Fruit fly (Drosophila melanogaster) whole organism, embryonic: ENCODE measurements around the gene SrpRbeta.
A peak's percentile ranks its signal among the peaks of the same experiment; 100 is the strongest.

Experiments
- Aef1 ChIP-seq: fragments of 200-800 bp; sonication (Bioruptor generic); IDR thresholded peaks from 3 replicates; pipeline ENCODE4 v1.3.6; 2022; ENCODE audit warnings: missing biosample characterization, missing genetic modification characterization
- Atf-2 ChIP-seq: fragments of 200-800 bp; sonication (Bioruptor generic); optimal IDR thresholded peaks from 2 replicates; lab custom pipeline; 2016; ENCODE audit warnings: missing biosample characterization, missing genetic modification characterization
- Atf6 ChIP-seq: fragments of 200-800 bp; sonication (Bioruptor generic); IDR thresholded peaks from 2 replicates; pipeline ENCODE4 v1.3.6; 2022; ENCODE audit warnings: missing biosample characterization, missing genetic modification characterization
- Bdp1 ChIP-seq: fragments of 200-800 bp; sonication (Bioruptor generic); optimal IDR thresholded peaks from 3 replicates; lab custom pipeline; 2016; ENCODE audit warnings: missing biosample characterization, missing genetic modification characterization
- CG1024 ChIP-seq: fragments of 200-800 bp; sonication (Bioruptor generic); IDR thresholded peaks from 2 replicates; pipeline ENCODE4 v1.3.6; 2022; ENCODE audit warnings: missing biosample characterization, missing genetic modification characterization
- CG10431 ChIP-seq: fragments of 200-800 bp; sonication (Bioruptor generic); optimal IDR thresholded peaks from 3 replicates; lab custom pipeline; 2018; ENCODE audit warnings: missing biosample characterization, mild to moderate bottlenecking, missing genetic modification characterization
- CG11085 ChIP-seq: fragments of 200-800 bp; sonication (Bioruptor generic); IDR thresholded peaks from 2 replicates; pipeline ENCODE4 v1.3.6; 2022; ENCODE audit warnings: missing biosample characterization, missing genetic modification characterization
- CG12219 ChIP-seq: fragments of 200-800 bp; sonication (Bioruptor generic); optimal IDR thresholded peaks from 3 replicates; lab custom pipeline; 2018; ENCODE audit warnings: missing biosample characterization, mild to moderate bottlenecking, missing genetic modification characterization
- CG14441 ChIP-seq: fragments of 200-800 bp; sonication (Bioruptor generic); IDR thresholded peaks from 2 replicates; pipeline ENCODE4 v1.3.6; 2022; ENCODE audit warnings: missing biosample characterization, missing genetic modification characterization
- CG1603 ChIP-seq: fragments of 200-800 bp; sonication (Bioruptor generic); optimal IDR thresholded peaks from 2 replicates; lab custom pipeline; 2019; ENCODE audit warnings: missing biosample characterization, mild to moderate bottlenecking, missing genetic modification characterization, moderate library complexity
- CG17385 ChIP-seq: fragments of 200-800 bp; sonication (Bioruptor generic); optimal IDR thresholded peaks from 3 replicates; lab custom pipeline; 2018; ENCODE audit warnings: missing biosample characterization, mild to moderate bottlenecking, missing genetic modification characterization
- CG1792 ChIP-seq: fragments of 200-800 bp; sonication (Bioruptor generic); optimal IDR thresholded peaks from 2 replicates; lab custom pipeline; 2016; ENCODE audit warnings: missing biosample characterization, missing genetic modification characterization
- CG1832 ChIP-seq: fragments of 200-800 bp; sonication (Bioruptor generic); optimal IDR thresholded peaks from 2 replicates; lab custom pipeline; 2017; ENCODE audit warnings: missing biosample characterization, mild to moderate bottlenecking, missing genetic modification characterization, inconsistent platforms
- CG18619 ChIP-seq: fragments of 200-800 bp; sonication (Bioruptor generic); optimal IDR thresholded peaks from 3 replicates; lab custom pipeline; 2017; ENCODE audit warnings: missing biosample characterization, mild to moderate bottlenecking, missing genetic modification characterization
- CG2889 ChIP-seq: fragments of 200-800 bp; sonication (Bioruptor generic); IDR thresholded peaks from 3 replicates; pipeline ENCODE4 v1.3.6; 2022; ENCODE audit warnings: missing biosample characterization, missing genetic modification characterization
- CG31388 ChIP-seq: fragments of 200-800 bp; sonication (Bioruptor generic); optimal IDR thresholded peaks from 2 replicates; lab custom pipeline; 2016; ENCODE audit warnings: missing biosample characterization, missing genetic modification characterization
- CG34224 ChIP-seq: fragments of 200-800 bp; sonication (Bioruptor generic); IDR thresholded peaks from 3 replicates; pipeline ENCODE4 v1.3.6; 2022; ENCODE audit warnings: missing biosample characterization, missing genetic modification characterization; ENCODE audit not compliant: partially characterized antibody
- CG4404 ChIP-seq: fragments of 200-800 bp; sonication (Bioruptor generic); IDR thresholded peaks from 2 replicates; pipeline ENCODE4 v1.3.6; 2022; ENCODE audit warnings: missing biosample characterization, missing genetic modification characterization
- CG4854 ChIP-seq: fragments of 200-800 bp; sonication (Bioruptor generic); optimal IDR thresholded peaks from 2 replicates; lab custom pipeline; 2016; ENCODE audit warnings: missing biosample characterization, missing genetic modification characterization, inconsistent platforms
- CG6272 ChIP-seq: fragments of 200-800 bp; sonication (Bioruptor generic); IDR thresholded peaks from 2 replicates; pipeline ENCODE4 v1.3.6; 2022; ENCODE audit warnings: missing biosample characterization, missing genetic modification characterization
- CG8765 ChIP-seq: fragments of 200-800 bp; sonication (Bioruptor generic); IDR thresholded peaks from 2 replicates; pipeline ENCODE4 v1.3.6; 2022; ENCODE audit warnings: missing biosample characterization, missing genetic modification characterization
- CG9727 ChIP-seq: fragments of 200-800 bp; sonication (Bioruptor generic); optimal IDR thresholded peaks from 3 replicates; lab custom pipeline; 2017; ENCODE audit warnings: missing biosample characterization, mild to moderate bottlenecking, missing genetic modification characterization
- CTCF ChIP-seq: fragments of 200-800 bp; sonication (Bioruptor generic); optimal IDR thresholded peaks from 2 replicates; lab custom pipeline; 2017; ENCODE audit warnings: missing biosample characterization, mild to moderate bottlenecking, missing genetic modification characterization, moderate library complexity
- Fer3 ChIP-seq: fragments of 200-800 bp; sonication (Bioruptor generic); optimal IDR thresholded peaks from 2 replicates; lab custom pipeline; 2018; ENCODE audit warnings: missing biosample characterization, mild to moderate bottlenecking, missing genetic modification characterization, moderate library complexity
- H15 ChIP-seq: fragments of 200-800 bp; sonication (Bioruptor generic); IDR thresholded peaks from 3 replicates; pipeline ENCODE4 v1.3.6; 2022; ENCODE audit warnings: missing biosample characterization, missing genetic modification characterization
- Hmx ChIP-seq: fragments of 200-800 bp; sonication (Bioruptor generic); optimal IDR thresholded peaks from 2 replicates; lab custom pipeline; 2016; ENCODE audit warnings: missing biosample characterization, missing genetic modification characterization
- Lhr ChIP-seq: fragments of 200-800 bp; sonication (Bioruptor generic); optimal IDR thresholded peaks from 3 replicates; lab custom pipeline; 2017; ENCODE audit warnings: mild to moderate bottlenecking, missing biosample characterization, missing genetic modification reagents, missing genetic modification characterization
- Nf-YA ChIP-seq: fragments of 200-800 bp; sonication (Bioruptor generic); IDR thresholded peaks from 2 replicates; pipeline ENCODE4 v1.3.6; 2022; ENCODE audit warnings: missing biosample characterization, missing genetic modification characterization
- Oli ChIP-seq: fragments of 200-800 bp; sonication (Bioruptor generic); optimal IDR thresholded peaks from 2 replicates; lab custom pipeline; 2018; ENCODE audit warnings: missing biosample characterization, mild to moderate bottlenecking, missing genetic modification characterization, moderate library complexity
- Ssrp ChIP-seq: fragments of 200-800 bp; sonication (Bioruptor generic); optimal IDR thresholded peaks from 2 replicates; lab custom pipeline; 2018; ENCODE audit warnings: missing biosample characterization, mild to moderate bottlenecking, missing genetic modification characterization, moderate library complexity
- Trl ChIP-seq, 3 experiments: fragments of >200 bp in 2 of 3; fragments of 200-800 bp in 1 of 3; sonication (Bioruptor generic) in 1 of 3; optimal IDR thresholded peaks; 2 replicates in 1 of 3; 3 replicates in 2 of 3; lab custom pipeline; 2016 to 2017; ENCODE audit warnings: missing biosample characterization in 1 of 3, missing genetic modification characterization in 1 of 3
- ara ChIP-seq: fragments of 200-800 bp; sonication (Bioruptor generic); IDR thresholded peaks from 2 replicates; pipeline ENCODE4 v1.3.6; 2022; ENCODE audit warnings: missing biosample characterization, missing genetic modification characterization
- bab2 ChIP-seq: fragments of 200-800 bp; sonication (Bioruptor generic); optimal IDR thresholded peaks from 2 replicates; lab custom pipeline; 2016; ENCODE audit warnings: missing biosample characterization, missing genetic modification characterization
- chif ChIP-seq, 2 experiments: fragments of 200-800 bp; sonication (Bioruptor generic); optimal IDR thresholded peaks; 3 replicates each; lab custom pipeline; 2016; ENCODE audit warnings: missing biosample characterization in 2 of 2, missing genetic modification characterization in 2 of 2
- corto ChIP-seq: fragments of 200-800 bp; sonication (Bioruptor generic); optimal IDR thresholded peaks from 2 replicates; lab custom pipeline; 2016; ENCODE audit warnings: missing biosample characterization, mild to moderate bottlenecking, missing genetic modification characterization, moderate library complexity
- crp ChIP-seq, 2 experiments: fragments of 200-800 bp; sonication (Bioruptor generic); optimal IDR thresholded peaks; 2 replicates in 1 of 2; 3 replicates in 1 of 2; lab custom pipeline; 2017; ENCODE audit warnings: missing biosample characterization in 2 of 2, missing genetic modification characterization in 2 of 2, mild to moderate bottlenecking in 1 of 2, moderate library complexity in 1 of 2
- cwo ChIP-seq: fragments of 200-800 bp; sonication (Bioruptor generic); optimal IDR thresholded peaks from 3 replicates; lab custom pipeline; 2017; ENCODE audit warnings: missing biosample characterization, missing genetic modification characterization, mild to moderate bottlenecking, moderate library complexity, missing genetic modification reagents
- disco-r ChIP-seq: fragments of 200-800 bp; sonication (Bioruptor generic); optimal IDR thresholded peaks from 2 replicates; lab custom pipeline; 2016; ENCODE audit warnings: missing biosample characterization, missing genetic modification characterization
- dm ChIP-seq: fragments of 200-800 bp; sonication (Bioruptor generic); optimal IDR thresholded peaks from 3 replicates; lab custom pipeline; 2016; ENCODE audit warnings: missing biosample characterization, missing genetic modification characterization
- fru ChIP-seq: fragments of >200 bp; optimal IDR thresholded peaks from 2 replicates; lab custom pipeline; 2017
- fu2 ChIP-seq: fragments of 200-800 bp; sonication (Bioruptor generic); optimal IDR thresholded peaks from 2 replicates; lab custom pipeline; 2016; ENCODE audit warnings: missing biosample characterization, missing genetic modification characterization
- gcm ChIP-seq: fragments of 200-800 bp; sonication (Bioruptor generic); optimal IDR thresholded peaks from 2 replicates; lab custom pipeline; 2019; ENCODE audit warnings: missing biosample characterization, mild to moderate bottlenecking, missing genetic modification characterization, moderate library complexity
- gcm2 ChIP-seq: fragments of 200-800 bp; sonication (Bioruptor generic); optimal IDR thresholded peaks from 2 replicates; lab custom pipeline; 2016; ENCODE audit warnings: missing biosample characterization, missing genetic modification characterization
- lab ChIP-seq: fragments of 200-800 bp; sonication (Bioruptor generic); optimal IDR thresholded peaks from 3 replicates; lab custom pipeline; 2017; ENCODE audit warnings: missing biosample characterization, missing genetic modification characterization, mild to moderate bottlenecking, moderate library complexity, missing genetic modification reagents
- nau ChIP-seq: fragments of 200-800 bp; sonication (Bioruptor generic); optimal IDR thresholded peaks from 3 replicates; lab custom pipeline; 2017; ENCODE audit warnings: missing biosample characterization, mild to moderate bottlenecking, missing genetic modification characterization, missing genetic modification reagents
- peb ChIP-seq: fragments of 200-800 bp; sonication (Bioruptor generic); IDR thresholded peaks from 2 replicates; pipeline ENCODE4 v1.3.6; 2022; ENCODE audit warnings: missing biosample characterization, missing genetic modification characterization
- pum ChIP-seq: fragments of 200-800 bp; sonication (Bioruptor generic); optimal IDR thresholded peaks from 2 replicates; lab custom pipeline; 2016; ENCODE audit warnings: missing biosample characterization, missing genetic modification characterization
- run ChIP-seq: fragments of 200-800 bp; sonication (Bioruptor generic); optimal IDR thresholded peaks from 3 replicates; lab custom pipeline; 2018; ENCODE audit warnings: missing biosample characterization, mild to moderate bottlenecking, missing genetic modification characterization
- sob ChIP-seq: fragments of 200-800 bp; sonication (Bioruptor generic); IDR thresholded peaks from 2 replicates; pipeline ENCODE4 v1.3.6; 2022; ENCODE audit warnings: missing biosample characterization, missing genetic modification characterization
- wor ChIP-seq: fragments of 200-800 bp; sonication (Bioruptor generic); IDR thresholded peaks from 2 replicates; pipeline ENCODE4 v1.3.6; 2022; ENCODE audit warnings: missing biosample characterization, missing genetic modification characterization

SrpRbeta gene

dm6 chr3L:8672199-8673059 is 47.6 kb downstream of the SrpRbeta start (continued):
- no peak for TF ChIP-seq fru (lab: Kevin White, UChicago)
- no peak for TF ChIP-seq peb (GFP tag; lab: Robert Waterston, UW)
- TF ChIP-seq CG4854 (GFP tag; lab: Kevin White, UChicago) = peak; percentile 36
- peak; percentile 54 for TF ChIP-seq Oli (tag; lab: Kevin White, UChicago)
- TF ChIP-seq CG10431 (GFP tag; lab: Kevin White, UChicago) = no peak
- no peak for TF ChIP-seq run (tag; lab: Kevin White, UChicago)
- no peak for TF ChIP-seq H15 (GFP tag; lab: Robert Waterston, UW)
- no peak for TF ChIP-seq CG11085
- TF ChIP-seq crp (GFP tag; optimal IDR thresholded peaks at IDR 0.05; lab: Kevin White, UChicago) = no peak
- TF ChIP-seq Lhr = no peak
- TF ChIP-seq CG1024 (GFP tag; lab: Robert Waterston, UW) = no peak
- peak; percentile 48; the same call in 1 of the 2 replicates for TF ChIP-seq CG14441 (GFP tag; lab: Robert Waterston, UW)
- TF ChIP-seq nau (GFP tag; lab: Kevin White, UChicago) = no peak
- TF ChIP-seq CG6272 = no peak
- TF ChIP-seq chif (GFP tag; optimal IDR thresholded peaks at IDR 0.05; lab: Kevin White, UChicago) = no peak
- peak; percentile 19 for TF ChIP-seq CG17385 (GFP tag; lab: Kevin White, UChicago)
- TF ChIP-seq cwo = peak; percentile 56
- no peak for TF ChIP-seq Bdp1
- no peak for TF ChIP-seq Hmx (GFP tag; lab: Kevin White, UChicago)
- TF ChIP-seq fu2 = peak; percentile 31
- peak; percentile 11; the same call in 1 of the 3 replicates for TF ChIP-seq Aef1 (GFP tag; lab: Robert Waterston, UW)
- no peak for TF ChIP-seq Ssrp (tag; lab: Kevin White, UChicago)
- no peak for TF ChIP-seq CG31388 (GFP tag; lab: Kevin White, UChicago)
- TF ChIP-seq CG18619 (GFP tag; lab: Kevin White, UChicago) = peak; percentile 45
- TF ChIP-seq sob (GFP tag; lab: Robert Waterston, UW) = 0 out of 2 replicates have a peak, but pooled peaks have one; percentile 11
- TF ChIP-seq ara (GFP tag; lab: Robert Waterston, UW) = no peak
- TF ChIP-seq CG34224 (GFP tag; lab: Robert Waterston, UW) = 0 out of 3 replicates have a peak, but pooled peaks have one; percentile 14
- peak; percentile 70 for TF ChIP-seq lab (GFP tag; lab: Kevin White, UChicago)
- TF ChIP-seq gcm = no peak
- TF ChIP-seq CG9727 = peak; percentile 45
- peak; percentile 23 for TF ChIP-seq CG1603 (tag; lab: Kevin White, UChicago)
- no peak for TF ChIP-seq CG8765 (GFP tag; lab: Robert Waterston, UW)
- no peak for TF ChIP-seq pum (GFP tag; lab: Kevin White, UChicago)
- TF ChIP-seq Fer3 (tag; lab: Kevin White, UChicago) = peak; percentile 59
- TF ChIP-seq disco-r (GFP tag; lab: Kevin White, UChicago) = no peak
- TF ChIP-seq gcm2 = no peak
- TF ChIP-seq Trl (optimal IDR thresholded peaks at IDR 0.05; lab: Kevin White, UChicago) = peak; percentile 57 to 59
- peak; percentile 33 for TF ChIP-seq Trl (GFP tag; optimal IDR thresholded peaks at IDR 0.05; lab: Kevin White, UChicago)
- TF ChIP-seq CG4404 (GFP tag; lab: Robert Waterston, UW) = no peak
- no peak for TF ChIP-seq Atf-2 (GFP tag; lab: Kevin White, UChicago)
- peak; percentile 8 for TF ChIP-seq bab2 (GFP tag; lab: Kevin White, UChicago)
- no peak for TF ChIP-seq CG1792 (GFP tag; lab: Kevin White, UChicago)
- TF ChIP-seq Nf-YA = no peak
- TF ChIP-seq dm = no peak
- peak; percentile 33; the same call in 1 of the 3 replicates for TF ChIP-seq CG2889
- peak; percentile 14 for TF ChIP-seq corto (GFP tag; lab: Kevin White, UChicago)
- TF ChIP-seq CTCF (GFP tag; lab: Kevin White, UChicago) = no peak
- TF ChIP-seq Atf6 (GFP tag; lab: Robert Waterston, UW) = peak; percentile 77
- TF ChIP-seq wor = no peak
- peak; percentile 46 for TF ChIP-seq CG12219 (GFP tag; lab: Kevin White, UChicago)
- peak; percentile 28 for TF ChIP-seq CG1832 (GFP tag; lab: Kevin White, UChicago)
